Worm (Caenorhabditis elegans) whole organism, early embryonic: ENCODE measurements around the gene Y39A1A.17.

Source experiments
- ama-1 ChIP-seq: fragments of 150-350 bp; optimal IDR thresholded peaks from 2 replicates; lab custom pipeline; 2014
- ceh-36 ChIP-seq: sonication (generic microtip); optimal IDR thresholded peaks from 2 replicates; lab custom pipeline; 2016; ENCODE audit warnings: missing genetic modification characterization, inconsistent platforms, missing compliant biosample characterization

- TF ChIP-seq ama-1 (lab: Kevin White, UChicago) (no peak), ceh-36 (tag; lab: Kevin White, UChicago) (no peak)
Measured at ce11 chrIII:10717479-10717878, 26.6 kb upstream of the Y39A1A.17 start.
